Worm (Caenorhabditis elegans) whole organism, young adult: ENCODE results near the gene ZK218.1.

ENCODE experiments used
- B0035.1 ChIP-seq: sonication (generic microtip); optimal IDR thresholded peaks from 2 replicates; lab custom pipeline; 2016; ENCODE audit warnings: missing genetic modification characterization, mild to moderate bottlenecking, missing compliant biosample characterization, missing genotype, missing genetic modification reagents
- F22D6.2 ChIP-seq: sonication (generic microtip); optimal IDR thresholded peaks from 2 replicates; lab custom pipeline; 2016; ENCODE audit warnings: mild to moderate bottlenecking, missing genetic modification characterization, missing compliant biosample characterization
- F49E8.2 ChIP-seq: sonication (generic microtip); optimal IDR thresholded peaks from 3 replicates; lab custom pipeline; 2017; ENCODE audit warnings: missing genetic modification characterization, mild to moderate bottlenecking, missing compliant biosample characterization, antibody characterized with exemption, moderate library complexity; ENCODE audit not compliant: insufficient read depth
- F57A8.1 ChIP-seq: fragments of 200-800 bp; sonication (Bioruptor generic); optimal IDR thresholded peaks from 2 replicates; lab custom pipeline; 2018; ENCODE audit warnings: mild to moderate bottlenecking, missing genetic modification characterization, moderate library complexity, missing compliant biosample characterization
- K11D2.4 ChIP-seq: fragments of 200-800 bp; sonication (Bioruptor generic); IDR thresholded peaks from 2 replicates; pipeline ENCODE4 v1.3.6; 2022; ENCODE audit warnings: missing genetic modification reagents, missing genetic modification characterization, missing compliant biosample characterization
- K12H6.12 ChIP-seq: fragments of 200-800 bp; sonication (Bioruptor generic); optimal IDR thresholded peaks from 2 replicates; lab custom pipeline; 2018; ENCODE audit warnings: mild to moderate bottlenecking, missing genetic modification characterization, missing compliant biosample characterization
- T26A5.8 ChIP-seq: sonication (generic microtip); optimal IDR thresholded peaks from 2 replicates; lab custom pipeline; 2016; ENCODE audit warnings: missing genetic modification characterization, missing compliant biosample characterization
- Y53F4B.3 ChIP-seq: fragments of 200-800 bp; sonication (Bioruptor generic); IDR thresholded peaks from 2 replicates; pipeline ENCODE4 v1.3.6; 2022; ENCODE audit warnings: missing genetic modification reagents, missing genetic modification characterization, missing compliant biosample characterization
- athp-1 ChIP-seq: sonication (generic microtip); optimal IDR thresholded peaks from 2 replicates; lab custom pipeline; 2017; ENCODE audit warnings: mild to moderate bottlenecking, missing genetic modification characterization, missing compliant biosample characterization
- attf-5 ChIP-seq: fragments of 200-800 bp; sonication (Bioruptor generic); optimal IDR thresholded peaks from 2 replicates; lab custom pipeline; 2018; ENCODE audit warnings: mild to moderate bottlenecking, missing genetic modification characterization, missing compliant biosample characterization
- ccch-3 ChIP-seq: fragments of 200-800 bp; sonication (Bioruptor generic); optimal IDR thresholded peaks from 2 replicates; lab custom pipeline; 2018; ENCODE audit warnings: mild to moderate bottlenecking, missing genetic modification characterization, missing compliant biosample characterization
- cebp-1 ChIP-seq, 2 experiments: fragments of 200-800 bp in 1 of 2; sonication (Bioruptor generic) in 1 of 2; sonication (generic microtip) in 1 of 2; IDR thresholded peaks in 1 of 2; optimal IDR thresholded peaks in 1 of 2; 2 replicates each; pipeline versions ENCODE4 v1.3.6 to Lab custom; 2017 to 2022; ENCODE audit warnings: missing compliant biosample characterization in 2 of 2, missing genetic modification characterization in 2 of 2, mild to moderate bottlenecking in 1 of 2, missing genetic modification reagents in 1 of 2, moderate library complexity in 1 of 2
- ceh-27 ChIP-seq: fragments of 200-800 bp; sonication (Bioruptor generic); optimal IDR thresholded peaks from 2 replicates; lab custom pipeline; 2018; ENCODE audit warnings: mild to moderate bottlenecking, missing genetic modification characterization, moderate library complexity, missing compliant biosample characterization
- die-1 ChIP-seq: sonication (generic microtip); optimal IDR thresholded peaks from 2 replicates; lab custom pipeline; 2016; ENCODE audit warnings: missing genotype, mild to moderate bottlenecking, missing genetic modification characterization, missing compliant biosample characterization
- dox-1 ChIP-seq: fragments of 200-800 bp; sonication (Bioruptor generic); IDR thresholded peaks from 2 replicates; pipeline ENCODE4 v1.3.6; 2022; ENCODE audit warnings: missing genetic modification reagents, missing genetic modification characterization, missing compliant biosample characterization
- efl-1 ChIP-seq: fragments of 150-350 bp; optimal IDR thresholded peaks from 2 replicates; lab custom pipeline; 2014; ENCODE audit warnings: missing biosample characterization, missing genetic modification reagents, missing genetic modification characterization
- egl-44 ChIP-seq: fragments of 200-800 bp; sonication (Bioruptor generic); IDR thresholded peaks from 2 replicates; pipeline ENCODE4 v1.3.6; 2022; ENCODE audit warnings: missing genetic modification reagents, missing genetic modification characterization, missing compliant biosample characterization
- ekl-4 ChIP-seq: fragments of 200-800 bp; sonication (Bioruptor generic); IDR thresholded peaks from 2 replicates; pipeline ENCODE4 v1.3.6; 2022; ENCODE audit warnings: missing genetic modification reagents, missing genetic modification characterization, missing compliant biosample characterization
- him-1 ChIP-seq: sonication (generic microtip); optimal IDR thresholded peaks from 2 replicates; lab custom pipeline; 2016; ENCODE audit warnings: missing genotype, missing genetic modification reagents, missing genetic modification characterization, missing compliant biosample characterization
- hlh-26 ChIP-seq: fragments of 200-800 bp; sonication (Bioruptor generic); conservative IDR thresholded peaks from 2 replicates; pipeline ENCODE4 v1.3.6; 2022; ENCODE audit warnings: missing genetic modification reagents, missing genetic modification characterization, missing compliant biosample characterization
- hrde-1 ChIP-seq: sonication (generic microtip); optimal IDR thresholded peaks from 2 replicates; lab custom pipeline; 2016; ENCODE audit warnings: missing genetic modification characterization, mild to moderate bottlenecking, missing compliant biosample characterization, moderate library complexity, missing genotype, missing genetic modification reagents, borderline replicate concordance
- madf-6 ChIP-seq: fragments of 200-800 bp; sonication (Bioruptor generic); IDR thresholded peaks from 2 replicates; pipeline ENCODE4 v1.3.6; 2022; ENCODE audit warnings: missing genetic modification reagents, missing genetic modification characterization, missing compliant biosample characterization
- mel-28 ChIP-seq: sonication (generic microtip); optimal IDR thresholded peaks from 2 replicates; lab custom pipeline; 2016; ENCODE audit warnings: borderline replicate concordance, mild to moderate bottlenecking, missing genetic modification characterization, missing compliant biosample characterization
- mxl-1 ChIP-seq: sonication (generic microtip); optimal IDR thresholded peaks from 2 replicates; lab custom pipeline; 2016; ENCODE audit warnings: missing genetic modification characterization, missing compliant biosample characterization
- nfya-2 ChIP-seq: fragments of 200-800 bp; sonication (Bioruptor generic); IDR thresholded peaks from 2 replicates; pipeline ENCODE4 v1.3.6; 2022; ENCODE audit warnings: missing genetic modification reagents, missing genetic modification characterization, missing compliant biosample characterization
- nhr-179 ChIP-seq: sonication (generic microtip); optimal IDR thresholded peaks from 2 replicates; lab custom pipeline; 2016; ENCODE audit warnings: mild to moderate bottlenecking, missing genetic modification characterization, missing compliant biosample characterization
- nhr-27 ChIP-seq: fragments of 200-800 bp; sonication (Bioruptor generic); optimal IDR thresholded peaks from 2 replicates; lab custom pipeline; 2018; ENCODE audit warnings: mild to moderate bottlenecking, missing genetic modification characterization, moderate library complexity, missing compliant biosample characterization
- pha-4 ChIP-seq: fragments of 150-350 bp; sonication (generic microtip); optimal IDR thresholded peaks from 2 replicates; lab custom pipeline; 2014; ENCODE audit warnings: missing biosample characterization, missing genetic modification reagents, missing genetic modification characterization
- rec-8 ChIP-seq, 2 experiments: sonication (generic microtip); optimal IDR thresholded peaks; 2 replicates each; lab custom pipeline; 2016; ENCODE audit warnings: mild to moderate bottlenecking in 2 of 2, missing genetic modification characterization in 2 of 2, missing genetic modification reagents in 2 of 2, missing genotype in 2 of 2, missing biosample characterization in 1 of 2, missing compliant biosample characterization in 1 of 2, moderate library complexity in 1 of 2
- rpc-1 ChIP-seq, 2 experiments: fragments of 150-350 bp in 1 of 2; sonication (generic microtip) in 1 of 2; optimal IDR thresholded peaks; 2 replicates each; lab custom pipeline; 2014 to 2018; ENCODE audit warnings: missing biosample characterization in 1 of 2, missing genetic modification characterization in 1 of 2, missing genetic modification reagents in 1 of 2, missing genotype in 1 of 2
- snpc-1.1 ChIP-seq: sonication (generic microtip); optimal IDR thresholded peaks from 2 replicates; lab custom pipeline; 2017; ENCODE audit warnings: missing genetic modification characterization, mild to moderate bottlenecking, missing compliant biosample characterization, antibody characterized with exemption, moderate library complexity, missing genotype, missing genetic modification reagents; ENCODE audit not compliant: insufficient read depth
- snpc-3.4 ChIP-seq: sonication (generic microtip); optimal IDR thresholded peaks from 2 replicates; lab custom pipeline; 2017; ENCODE audit warnings: missing genetic modification characterization, mild to moderate bottlenecking, missing compliant biosample characterization, antibody characterized with exemption, moderate library complexity, missing genotype, missing genetic modification reagents
- snpc-4 ChIP-seq, 5 experiments: fragments of 150-350 bp in 1 of 5; sonication (generic microtip) in 4 of 5; optimal IDR thresholded peaks; 2 replicates each; lab custom pipeline; 2014 to 2018; ENCODE audit warnings: missing genetic modification characterization in 5 of 5, missing biosample characterization in 3 of 5, antibody characterized with exemption in 2 of 5, mild to moderate bottlenecking in 2 of 5, missing compliant biosample characterization in 2 of 5, missing genotype in 2 of 5, moderate library complexity in 2 of 5, missing genetic modification reagents in 1 of 5
- unc-130 ChIP-seq: sonication (generic microtip); optimal IDR thresholded peaks from 2 replicates; lab custom pipeline; 2016; ENCODE audit warnings: missing genetic modification reagents, missing genetic modification characterization, missing compliant biosample characterization
- zfh-2 ChIP-seq: fragments of 200-800 bp; sonication (Bioruptor generic); conservative IDR thresholded peaks from 2 replicates; pipeline ENCODE4 v1.3.6; 2022; ENCODE audit warnings: missing genetic modification reagents, missing genetic modification characterization, missing compliant biosample characterization
- zim-3 ChIP-seq: sonication (generic microtip); optimal IDR thresholded peaks from 2 replicates; lab custom pipeline; 2017; ENCODE audit warnings: mild to moderate bottlenecking, missing genetic modification characterization, moderate library complexity, missing compliant biosample characterization
- ztf-18 ChIP-seq: sonication (generic microtip); optimal IDR thresholded peaks from 2 replicates; lab custom pipeline; 2016; ENCODE audit warnings: missing genotype, mild to moderate bottlenecking, missing genetic modification characterization, missing compliant biosample characterization
- ztf-22 ChIP-seq: fragments of 200-800 bp; sonication (Bioruptor generic); optimal IDR thresholded peaks from 2 replicates; lab custom pipeline; 2018; ENCODE audit warnings: mild to moderate bottlenecking, missing genetic modification characterization, moderate library complexity, missing compliant biosample characterization
- ztf-25 ChIP-seq: fragments of 200-800 bp; sonication (Bioruptor generic); IDR thresholded peaks from 2 replicates; pipeline ENCODE4 v1.3.6; 2022; ENCODE audit warnings: missing genetic modification reagents, missing genetic modification characterization, missing compliant biosample characterization
- ztf-6 ChIP-seq: fragments of 200-800 bp; sonication (Bioruptor generic); IDR thresholded peaks from 2 replicates; pipeline ENCODE4 v1.3.6; 2022; ENCODE audit warnings: missing genetic modification reagents, missing genetic modification characterization, missing compliant biosample characterization

ZK218.1 gene

DNA sequence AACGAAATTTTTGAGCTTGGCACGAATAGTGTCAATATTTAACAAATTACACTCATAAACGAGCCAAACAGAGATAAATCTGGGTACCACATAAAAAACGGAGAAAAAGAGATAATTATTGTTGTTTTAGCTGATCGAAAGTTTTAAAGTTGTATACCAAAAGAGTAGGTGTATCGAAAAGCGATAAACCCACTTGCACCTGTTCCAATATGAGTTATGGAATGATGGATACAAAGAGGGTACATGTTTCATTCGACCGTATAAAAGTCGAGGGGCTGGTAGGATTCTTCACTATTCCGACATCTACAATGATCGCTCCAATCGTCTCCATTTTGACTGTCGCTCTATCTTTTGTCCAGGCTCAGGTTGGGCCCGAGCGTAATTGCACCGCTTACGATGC, at the start of gene ZK218.1:
Gene ZK218.1, plus strand, starts transcription at position 301 of the 400 bp plus-strand sequence.
- no peak for TF ChIP-seq mel-28 (tag; lab: Kevin White, UChicago)
- TF ChIP-seq efl-1 (GFP tag; lab: Kevin White, UChicago): no peak
- no peak for TF ChIP-seq B0035.1 (tag; lab: Kevin White, UChicago)
- TF ChIP-seq die-1 (tag; lab: Kevin White, UChicago): no peak
- no peak for TF ChIP-seq rpc-1 (optimal IDR thresholded peaks at IDR 0.05; lab: Kevin White, UChicago)
- no peak for TF ChIP-seq rpc-1 (tag; optimal IDR thresholded peaks at IDR 0.05; lab: Kevin White, UChicago)
- TF ChIP-seq F57A8.1: no peak
- TF ChIP-seq F49E8.2: no peak
- TF ChIP-seq madf-6 (GFP tag; lab: Robert Waterston, UW): no peak
- no peak for TF ChIP-seq athp-1 (tag; lab: Kevin White, UChicago)
- no peak for TF ChIP-seq cebp-1 (GFP tag; IDR thresholded peaks at IDR 0.05; lab: Robert Waterston, UW)
- TF ChIP-seq cebp-1 (tag; optimal IDR thresholded peaks at IDR 0.05; lab: Kevin White, UChicago): no peak
- TF ChIP-seq T26A5.8 (tag; lab: Kevin White, UChicago): no peak
- TF ChIP-seq ztf-22: no peak
- no peak for TF ChIP-seq K12H6.12 (tag; lab: Kevin White, UChicago)
- TF ChIP-seq Y53F4B.3: no peak
- TF ChIP-seq ceh-27 (GFP tag; lab: Kevin White, UChicago): no peak
- TF ChIP-seq snpc-4 (GFP tag; optimal IDR thresholded peaks at IDR 0.05; lab: Kevin White, UChicago): no peak
- no peak for TF ChIP-seq snpc-4 (tag; optimal IDR thresholded peaks at IDR 0.05; lab: Kevin White, UChicago)

ce11 chrV:17044500-17044899, 47.9 kb upstream of the ZK218.1 start, which contains the start of gene F28B1.2:
Gene F28B1.2, plus strand, starts transcription at chrV:17044800.
- TF ChIP-seq zfh-2 (GFP tag; lab: Robert Waterston, UW): no peak
- TF ChIP-seq pha-4: no peak
- no peak for TF ChIP-seq hrde-1 (tag; lab: Kevin White, UChicago)
- TF ChIP-seq zim-3 (tag; lab: Kevin White, UChicago): no peak
- TF ChIP-seq K11D2.4 (GFP tag; lab: Robert Waterston, UW): no peak
- no peak for TF ChIP-seq snpc-3.4 (tag; lab: Kevin White, UChicago)
- TF ChIP-seq nhr-179 (tag; lab: Kevin White, UChicago): no peak
- TF ChIP-seq unc-130 (GFP tag; lab: Kevin White, UChicago): no peak
- no peak for TF ChIP-seq nhr-27
- no peak for TF ChIP-seq rec-8 (tag; optimal IDR thresholded peaks at IDR 0.05; lab: Kevin White, UChicago)
- no peak for TF ChIP-seq him-1 (tag; lab: Kevin White, UChicago)

DNA sequence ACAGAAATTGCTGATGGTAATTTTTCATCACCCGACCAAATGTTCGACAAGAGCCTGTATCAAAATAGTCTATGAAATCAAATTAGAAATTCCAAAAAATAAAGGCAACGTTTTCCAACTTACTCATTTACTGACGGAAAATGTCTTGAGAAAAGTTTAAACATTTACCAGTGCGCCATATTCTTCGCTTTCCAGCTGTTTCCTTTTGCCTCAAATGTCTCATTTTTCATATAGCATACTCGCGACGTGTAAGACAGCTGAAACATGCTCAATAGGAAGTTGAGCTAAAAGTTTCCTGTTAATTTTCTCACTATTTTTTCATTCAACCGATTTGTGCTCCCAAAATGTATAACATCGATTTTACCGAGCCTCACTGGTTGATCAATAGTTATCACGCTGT, 32.4 kb upstream of the ZK218.1 start, which contains the start of gene sri-66:
Gene sri-66, plus strand, starts transcription at position 301 of the 400 bp plus-strand sequence.
- no peak for TF ChIP-seq dox-1
- TF ChIP-seq nfya-2 (GFP tag; lab: Robert Waterston, UW): no peak
- TF ChIP-seq ccch-3 (GFP tag; lab: Kevin White, UChicago): no peak
- no peak for TF ChIP-seq ztf-22
- no peak for TF ChIP-seq snpc-3.4 (tag; lab: Kevin White, UChicago)
- no peak for TF ChIP-seq unc-130 (GFP tag; lab: Kevin White, UChicago)
- no peak for TF ChIP-seq ztf-25 (GFP tag; lab: Robert Waterston, UW)
- TF ChIP-seq egl-44 (GFP tag; lab: Robert Waterston, UW): no peak
- TF ChIP-seq snpc-1.1 (tag; lab: Kevin White, UChicago): no peak
- TF ChIP-seq hlh-26 (GFP tag; lab: Robert Waterston, UW): no peak
- no peak for TF ChIP-seq ekl-4 (GFP tag; lab: Robert Waterston, UW)
- TF ChIP-seq rec-8 (tag; optimal IDR thresholded peaks at IDR 0.05; lab: Kevin White, UChicago): no peak
- no peak for TF ChIP-seq F22D6.2
- TF ChIP-seq mxl-1 (tag; lab: Kevin White, UChicago): no peak
- TF ChIP-seq F57A8.1: no peak
- no peak for TF ChIP-seq ztf-6 (GFP tag; lab: Robert Waterston, UW)
- TF ChIP-seq K11D2.4 (GFP tag; lab: Robert Waterston, UW): no peak
- no peak for TF ChIP-seq attf-5 (GFP tag; lab: Kevin White, UChicago)
- no peak for TF ChIP-seq ztf-18
